Worm (Caenorhabditis elegans) whole organism, L1 larva: ENCODE results near the gene Y41G9A.5.

Source experiments
- C04F5.9 ChIP-seq: sonication (generic microtip); optimal IDR thresholded peaks from 2 replicates; lab custom pipeline; 2016; ENCODE audit warnings: missing genetic modification characterization, missing compliant biosample characterization
- C16A3.4 ChIP-seq: fragments of 150-350 bp; optimal IDR thresholded peaks from 2 replicates; lab custom pipeline; 2014; ENCODE audit warnings: missing biosample characterization, missing genetic modification characterization
- aha-1 ChIP-seq: fragments of 150-350 bp; optimal IDR thresholded peaks from 2 replicates; lab custom pipeline; 2014; ENCODE audit warnings: missing biosample characterization, missing genetic modification characterization
- alr-1 ChIP-seq: fragments of 200-800 bp; sonication (Bioruptor generic); optimal IDR thresholded peaks from 2 replicates; lab custom pipeline; 2018; ENCODE audit warnings: borderline replicate concordance, mild to moderate bottlenecking, missing genetic modification characterization, missing compliant biosample characterization
- aly-2 ChIP-seq: fragments of 150-350 bp; optimal IDR thresholded peaks from 2 replicates; lab custom pipeline; 2014; ENCODE audit warnings: missing biosample characterization, missing genetic modification characterization
- blmp-1 ChIP-seq: fragments of 150-350 bp; optimal IDR thresholded peaks from 2 replicates; lab custom pipeline; 2014; ENCODE audit warnings: missing biosample characterization, missing genetic modification characterization
- ceh-63 ChIP-seq: fragments of 200-800 bp; sonication (Bioruptor generic); optimal IDR thresholded peaks from 2 replicates; lab custom pipeline; 2018; ENCODE audit warnings: mild to moderate bottlenecking, missing genetic modification characterization, missing compliant biosample characterization
- ceh-8 ChIP-seq: fragments of 200-800 bp; sonication (Bioruptor generic); optimal IDR thresholded peaks from 2 replicates; lab custom pipeline; 2018; ENCODE audit warnings: mild to moderate bottlenecking, missing genetic modification characterization, moderate library complexity, missing compliant biosample characterization
- ceh-82 ChIP-seq, 3 experiments: fragments of 150-350 bp in 1 of 3; sonication (generic microtip) in 2 of 3; optimal IDR thresholded peaks; 2 replicates each; lab custom pipeline; 2014 to 2017; ENCODE audit warnings: missing biosample characterization in 3 of 3, missing genetic modification characterization in 3 of 3
- ceh-88 ChIP-seq: fragments of 200-800 bp; sonication (Bioruptor generic); IDR thresholded peaks from 2 replicates; pipeline ENCODE4 v1.3.6; 2022; ENCODE audit warnings: missing genetic modification characterization, missing compliant biosample characterization
- ceh-90 ChIP-seq: sonication (generic microtip); optimal IDR thresholded peaks from 2 replicates; lab custom pipeline; 2016; ENCODE audit warnings: missing genetic modification characterization, missing compliant biosample characterization
- dpl-1 ChIP-seq, 3 experiments: fragments of 150-350 bp in 2 of 3; sonication (generic microtip) in 1 of 3; optimal IDR thresholded peaks; 2 replicates each; lab custom pipeline; 2014 to 2017; ENCODE audit warnings: missing biosample characterization in 3 of 3, missing genetic modification characterization in 3 of 3, missing genetic modification reagents in 3 of 3
- dsc-1 ChIP-seq: sonication (generic microtip); optimal IDR thresholded peaks from 2 replicates; lab custom pipeline; 2016; ENCODE audit warnings: mild to moderate bottlenecking, missing genetic modification characterization, missing compliant biosample characterization
- efl-3 ChIP-seq: fragments of 200-800 bp; sonication (Bioruptor generic); optimal IDR thresholded peaks from 2 replicates; lab custom pipeline; 2018; ENCODE audit warnings: mild to moderate bottlenecking, missing genetic modification characterization, missing compliant biosample characterization
- egl-13 ChIP-seq: sonication (generic microtip); optimal IDR thresholded peaks from 2 replicates; lab custom pipeline; 2016; ENCODE audit warnings: missing genotype, missing genetic modification reagents, missing genetic modification characterization, missing compliant biosample characterization
- elt-2 ChIP-seq: sonication (generic microtip); optimal IDR thresholded peaks from 2 replicates; lab custom pipeline; 2016; ENCODE audit warnings: missing genetic modification characterization, mild to moderate bottlenecking, inconsistent platforms, missing compliant biosample characterization, missing genetic modification reagents
- fkh-10 ChIP-seq: sonication (generic microtip); optimal IDR thresholded peaks from 2 replicates; lab custom pipeline; 2017; ENCODE audit warnings: missing biosample characterization, missing genetic modification reagents, missing genetic modification characterization
- fkh-4 ChIP-seq: sonication (generic microtip); optimal IDR thresholded peaks from 2 replicates; lab custom pipeline; 2016; ENCODE audit warnings: missing compliant biosample characterization, missing genetic modification characterization, borderline replicate concordance
- fos-1 ChIP-seq: fragments of 150-350 bp; optimal IDR thresholded peaks from 2 replicates; lab custom pipeline; 2014; ENCODE audit warnings: missing biosample characterization, missing genetic modification characterization
- grh-1 ChIP-seq: fragments of 200-800 bp; sonication (Bioruptor generic); IDR thresholded peaks from 2 replicates; pipeline ENCODE4 v1.3.6; 2022; ENCODE audit warnings: missing genetic modification reagents, missing genetic modification characterization, missing compliant biosample characterization
- hlh-17 ChIP-seq: fragments of 200-800 bp; sonication (Bioruptor generic); optimal IDR thresholded peaks from 2 replicates; lab custom pipeline; 2018; ENCODE audit warnings: missing genetic modification characterization, mild to moderate bottlenecking, missing compliant biosample characterization, moderate library complexity, borderline replicate concordance
- hlh-4 ChIP-seq: sonication (generic microtip); optimal IDR thresholded peaks from 2 replicates; lab custom pipeline; 2016; ENCODE audit warnings: mild to moderate bottlenecking, missing genetic modification characterization, missing compliant biosample characterization
- jun-1 ChIP-seq: fragments of 150-350 bp; optimal IDR thresholded peaks from 2 replicates; lab custom pipeline; 2014; ENCODE audit warnings: missing biosample characterization, missing genetic modification reagents, missing genetic modification characterization
- lin-13 ChIP-seq: fragments of 150-350 bp; optimal IDR thresholded peaks from 2 replicates; lab custom pipeline; 2014; ENCODE audit warnings: missing biosample characterization, missing genetic modification reagents, missing genetic modification characterization
- lsy-2 ChIP-seq, 2 experiments: fragments of 150-350 bp; optimal IDR thresholded peaks; 2 replicates each; lab custom pipeline; 2014; ENCODE audit warnings: missing biosample characterization in 2 of 2, missing genetic modification characterization in 2 of 2
- mef-2 ChIP-seq: fragments of 150-350 bp; optimal IDR thresholded peaks from 2 replicates; lab custom pipeline; 2014; ENCODE audit warnings: missing biosample characterization, missing genetic modification characterization
- mep-1 ChIP-seq: fragments of 150-350 bp; optimal IDR thresholded peaks from 2 replicates; lab custom pipeline; 2014; ENCODE audit warnings: missing biosample characterization, missing genetic modification characterization
- nhr-19 ChIP-seq: fragments of 200-800 bp; sonication (Bioruptor generic); conservative IDR thresholded peaks from 2 replicates; pipeline ENCODE4 v1.3.6; 2022; ENCODE audit warnings: missing genetic modification characterization, missing compliant biosample characterization
- nhr-20 ChIP-seq: sonication (generic microtip); optimal IDR thresholded peaks from 2 replicates; lab custom pipeline; 2016; ENCODE audit warnings: mild to moderate bottlenecking, missing genetic modification characterization, missing compliant biosample characterization
- nhr-237 ChIP-seq: fragments of 150-350 bp; optimal IDR thresholded peaks from 2 replicates; lab custom pipeline; 2014; ENCODE audit warnings: missing biosample characterization, missing genetic modification characterization
- nhr-71 ChIP-seq: sonication (generic microtip); optimal IDR thresholded peaks from 2 replicates; lab custom pipeline; 2016; ENCODE audit warnings: mild to moderate bottlenecking, missing genetic modification characterization, moderate library complexity, missing compliant biosample characterization
- nhr-76 ChIP-seq: sonication (generic microtip); optimal IDR thresholded peaks from 2 replicates; lab custom pipeline; 2017; ENCODE audit warnings: missing biosample characterization, missing genetic modification characterization
- nhr-77 ChIP-seq: fragments of 150-350 bp; optimal IDR thresholded peaks from 2 replicates; lab custom pipeline; 2014; ENCODE audit warnings: missing biosample characterization, missing genetic modification characterization
- nhr-84 ChIP-seq: sonication (generic microtip); optimal IDR thresholded peaks from 2 replicates; lab custom pipeline; 2017; ENCODE audit warnings: missing biosample characterization, missing genetic modification characterization
- nhr-85 ChIP-seq: sonication (generic microtip); peaks from one replicate; lab custom pipeline; 2016; ENCODE audit warnings: missing genetic modification characterization, inconsistent platforms, missing compliant biosample characterization
- nhr-90 ChIP-seq: sonication (generic microtip); optimal IDR thresholded peaks from 2 replicates; lab custom pipeline; 2016; ENCODE audit warnings: mild to moderate bottlenecking, missing genetic modification characterization, missing compliant biosample characterization; ENCODE audit not compliant: poor library complexity
- pag-3 ChIP-seq: sonication (generic microtip); optimal IDR thresholded peaks from 2 replicates; lab custom pipeline; 2017; ENCODE audit warnings: missing genetic modification characterization, mild to moderate bottlenecking, missing compliant biosample characterization, antibody characterized with exemption, borderline replicate concordance; ENCODE audit not compliant: insufficient read depth
- pax-3 ChIP-seq: fragments of 200-800 bp; sonication (Bioruptor generic); optimal IDR thresholded peaks from 2 replicates; lab custom pipeline; 2018; ENCODE audit warnings: mild to moderate bottlenecking, missing genetic modification characterization, moderate library complexity, missing compliant biosample characterization
- pqm-1 ChIP-seq: sonication (generic microtip); optimal IDR thresholded peaks from 3 replicates; lab custom pipeline; 2017; ENCODE audit warnings: missing biosample characterization, missing genetic modification characterization
- rnt-1 ChIP-seq: sonication (generic microtip); optimal IDR thresholded peaks from 2 replicates; lab custom pipeline; 2016; ENCODE audit warnings: mild to moderate bottlenecking, missing genetic modification characterization, moderate library complexity, missing compliant biosample characterization
- skn-1 ChIP-seq: fragments of 150-350 bp; optimal IDR thresholded peaks from 2 replicates; lab custom pipeline; 2014; ENCODE audit warnings: missing biosample characterization, missing genetic modification characterization
- snu-23 ChIP-seq: sonication (generic microtip); optimal IDR thresholded peaks from 2 replicates; lab custom pipeline; 2016; ENCODE audit warnings: missing genetic modification characterization, missing compliant biosample characterization
- sox-4 ChIP-seq: sonication (generic microtip); optimal IDR thresholded peaks from 2 replicates; lab custom pipeline; 2016; ENCODE audit warnings: missing genetic modification characterization, missing compliant biosample characterization
- swsn-7 ChIP-seq: sonication (generic microtip); optimal IDR thresholded peaks from 2 replicates; lab custom pipeline; 2016; ENCODE audit warnings: missing genetic modification characterization, missing compliant biosample characterization
- tbx-2 ChIP-seq: sonication (generic microtip); optimal IDR thresholded peaks from 2 replicates; lab custom pipeline; 2016; ENCODE audit warnings: missing genetic modification characterization, missing compliant biosample characterization
- unc-130 ChIP-seq: fragments of 150-350 bp; optimal IDR thresholded peaks from 2 replicates; lab custom pipeline; 2017; ENCODE audit warnings: missing biosample characterization, missing genetic modification characterization, inconsistent platforms
- unc-30 ChIP-seq: sonication (generic microtip); optimal IDR thresholded peaks from 2 replicates; lab custom pipeline; 2017; ENCODE audit warnings: missing biosample characterization, missing genetic modification characterization
- xbp-1 ChIP-seq: sonication (generic microtip); optimal IDR thresholded peaks from 2 replicates; lab custom pipeline; 2016; ENCODE audit warnings: missing genetic modification characterization, missing compliant biosample characterization
- zag-1 ChIP-seq: fragments of 150-350 bp; optimal IDR thresholded peaks from 2 replicates; lab custom pipeline; 2014; ENCODE audit warnings: missing biosample characterization, missing genetic modification characterization
- zip-4 ChIP-seq: fragments of 200-800 bp; sonication (Bioruptor generic); optimal IDR thresholded peaks from 2 replicates; lab custom pipeline; 2018; ENCODE audit warnings: mild to moderate bottlenecking, missing genetic modification characterization, moderate library complexity, missing compliant biosample characterization
- ztf-11 ChIP-seq, 2 experiments: sonication (generic microtip); optimal IDR thresholded peaks; 2 replicates each; lab custom pipeline; 2016 to 2017; ENCODE audit warnings: missing genetic modification characterization in 2 of 2, missing biosample characterization in 1 of 2, missing compliant biosample characterization in 1 of 2
- ztf-4 ChIP-seq: fragments of 150-350 bp; optimal IDR thresholded peaks from 2 replicates; lab custom pipeline; 2014; ENCODE audit warnings: missing biosample characterization, missing genetic modification characterization

Y41G9A.5 gene

ce11 chrX:2996976-2997399 lies 50.5 kb downstream of the Y41G9A.5 start (continued):
- TF ChIP-seq nhr-90 (tag; lab: Kevin White, UChicago) (peak; percentile 99), snu-23 (peak; percentile 100), ztf-11 (tag; optimal IDR thresholded peaks at IDR 0.05; lab: Kevin White, UChicago) (peak; percentile 95 to 96), C04F5.9 (tag; lab: Kevin White, UChicago) (peak; percentile 96), ceh-82 (tag; optimal IDR thresholded peaks at IDR 0.05; lab: Kevin White, UChicago) (peak; percentile 98 to 99 (median 99)), jun-1 (tag; lab: Kevin White, UChicago) (peak; percentile 99), dsc-1 (peak; percentile 100), aha-1 (tag; lab: Kevin White, UChicago) (peak; percentile 45), nhr-85 (tag; lab: Kevin White, UChicago) (peak; percentile 99), elt-2 (tag; lab: Kevin White, UChicago) (peak; percentile 91), blmp-1 (tag; lab: Kevin White, UChicago) (peak; percentile 46), zag-1 (tag; lab: Kevin White, UChicago) (peak; percentile 96), aly-2 (tag; lab: Kevin White, UChicago) (peak; percentile 99), tbx-2 (peak; percentile 99), rnt-1 (peak; percentile 99), egl-13 (tag; lab: Kevin White, UChicago) (peak; percentile 99), pag-3 (tag; lab: Kevin White, UChicago) (peak; percentile 85), nhr-71 (tag; lab: Kevin White, UChicago) (peak; percentile 99), fos-1 (peak; percentile 99), hlh-4 (peak; percentile 85), unc-30 (peak; percentile 98), pqm-1 (tag; lab: Kevin White, UChicago) (peak; percentile 82), ceh-90 (tag; lab: Kevin White, UChicago) (no peak), hlh-17 (GFP tag; lab: Kevin White, UChicago) (no peak), nhr-19 (GFP tag; lab: Robert Waterston, UW) (peak; percentile 98), C16A3.4 (tag; lab: Kevin White, UChicago) (peak; percentile 98), alr-1 (no peak), unc-130 (tag; lab: Kevin White, UChicago) (peak; percentile 69), fkh-4 (peak; percentile 90), lsy-2 (tag; optimal IDR thresholded peaks at IDR 0.05; lab: Kevin White, UChicago) (peak; percentile 95 to 96), mep-1 (tag; lab: Kevin White, UChicago) (peak; percentile 100), xbp-1 (tag; lab: Kevin White, UChicago) (peak; percentile 95), efl-3 (GFP tag; lab: Kevin White, UChicago) (peak; percentile 96), dpl-1 (GFP tag; optimal IDR thresholded peaks at IDR 0.05; lab: Kevin White, UChicago) (peak; percentile 57 to 66 (median 59)), ceh-88 (GFP tag; lab: Robert Waterston, UW) (peak; percentile 97), nhr-237 (tag; lab: Kevin White, UChicago) (peak; percentile 99), skn-1 (tag; lab: Kevin White, UChicago) (peak; percentile 99), mef-2 (tag; lab: Kevin White, UChicago) (peak; percentile 93), zip-4 (peak; percentile 95), ceh-63 (GFP tag; lab: Kevin White, UChicago) (peak; percentile 95), ztf-4 (tag; lab: Kevin White, UChicago) (peak; percentile 98), nhr-77 (peak; percentile 98), pax-3 (tag; lab: Kevin White, UChicago) (peak; percentile 93), fkh-10 (peak; percentile 100), ceh-8 (peak; percentile 99), sox-4 (peak; percentile 100), nhr-84 (peak; percentile 64), nhr-76 (tag; lab: Kevin White, UChicago) (peak; percentile 79), nhr-20 (peak; percentile 98), swsn-7 (tag; lab: Kevin White, UChicago) (peak; percentile 99), grh-1 (peak; percentile 95), lin-13 (GFP tag; lab: Kevin White, UChicago) (peak; percentile 91)
